Fruit fly (Drosophila melanogaster) whole organism, embryonic: ENCODE data around the gene Pfdn2.
A peak's percentile ranks its signal among the peaks of the same experiment; 100 is the strongest.

Experiments
- CG10959 ChIP-seq: fragments of 200-800 bp; sonication (Bioruptor generic); IDR thresholded peaks from 2 replicates; pipeline ENCODE4 v1.3.6; 2022; ENCODE audit warnings: missing biosample characterization, missing genetic modification characterization
- CG11093 ChIP-seq: fragments of 200-800 bp; sonication (Bioruptor generic); IDR thresholded peaks from 3 replicates; pipeline ENCODE4 v1.3.6; 2022; ENCODE audit warnings: missing biosample characterization, missing genetic modification characterization
- CG11695 ChIP-seq: fragments of 200-800 bp; sonication (Bioruptor generic); IDR thresholded peaks from 3 replicates; pipeline ENCODE4 v1.3.6; 2022; ENCODE audit warnings: missing biosample characterization, missing genetic modification characterization
- CG12744 ChIP-seq: fragments of 200-800 bp; sonication (Bioruptor generic); optimal IDR thresholded peaks from 2 replicates; lab custom pipeline; 2016; ENCODE audit warnings: missing biosample characterization, missing genetic modification characterization
- CG13287 ChIP-seq: fragments of 200-800 bp; sonication (Bioruptor generic); IDR thresholded peaks from 2 replicates; pipeline ENCODE4 v1.3.6; 2022; ENCODE audit warnings: missing biosample characterization, missing genetic modification characterization; ENCODE audit not compliant: partially characterized antibody
- CG1792 ChIP-seq: fragments of 200-800 bp; sonication (Bioruptor generic); optimal IDR thresholded peaks from 2 replicates; lab custom pipeline; 2016; ENCODE audit warnings: missing biosample characterization, missing genetic modification characterization
- CG18011 ChIP-seq: fragments of 200-800 bp; sonication (Bioruptor generic); optimal IDR thresholded peaks from 2 replicates; lab custom pipeline; 2017; ENCODE audit warnings: missing biosample characterization, missing genetic modification characterization, mild to moderate bottlenecking, moderate library complexity, missing genotype
- CG18599 ChIP-seq: fragments of 200-800 bp; sonication (Bioruptor generic); optimal IDR thresholded peaks from 3 replicates; lab custom pipeline; 2017; ENCODE audit warnings: missing biosample characterization, missing genetic modification characterization, mild to moderate bottlenecking, moderate library complexity, missing genetic modification reagents
- CG2129 ChIP-seq: fragments of 200-800 bp; sonication (Bioruptor generic); IDR thresholded peaks from 2 replicates; pipeline ENCODE4 v1.3.6; 2022; ENCODE audit warnings: missing biosample characterization, missing genetic modification characterization; ENCODE audit not compliant: partially characterized antibody
- CG31388 ChIP-seq: fragments of 200-800 bp; sonication (Bioruptor generic); optimal IDR thresholded peaks from 2 replicates; lab custom pipeline; 2016; ENCODE audit warnings: missing biosample characterization, missing genetic modification characterization
- CG3838 ChIP-seq: fragments of 200-800 bp; sonication (Bioruptor generic); optimal IDR thresholded peaks from 3 replicates; lab custom pipeline; 2016; ENCODE audit warnings: missing biosample characterization, missing genetic modification characterization
- CG4854 ChIP-seq: fragments of 200-800 bp; sonication (Bioruptor generic); optimal IDR thresholded peaks from 2 replicates; lab custom pipeline; 2016; ENCODE audit warnings: missing biosample characterization, missing genetic modification characterization, inconsistent platforms
- CG6791 ChIP-seq: fragments of 200-800 bp; sonication (Bioruptor generic); IDR thresholded peaks from 3 replicates; pipeline ENCODE4 v1.3.6; 2022; ENCODE audit warnings: missing biosample characterization, missing genetic modification characterization; ENCODE audit not compliant: partially characterized antibody
- CG7357 ChIP-seq: fragments of 200-800 bp; sonication (Bioruptor generic); IDR thresholded peaks from 3 replicates; pipeline ENCODE4 v1.3.6; 2022; ENCODE audit warnings: missing biosample characterization, missing genetic modification characterization
- CG7963 ChIP-seq: fragments of 200-800 bp; sonication (Bioruptor generic); IDR thresholded peaks from 3 replicates; pipeline ENCODE4 v1.3.6; 2022; ENCODE audit warnings: missing biosample characterization, missing genetic modification characterization; ENCODE audit not compliant: partially characterized antibody
- CG9727 ChIP-seq: fragments of 200-800 bp; sonication (Bioruptor generic); optimal IDR thresholded peaks from 3 replicates; lab custom pipeline; 2017; ENCODE audit warnings: missing biosample characterization, mild to moderate bottlenecking, missing genetic modification characterization
- Dfd ChIP-seq, 2 experiments: fragments of >200 bp; optimal IDR thresholded peaks; 2 replicates each; lab custom pipeline; 2017; ENCODE audit warnings: missing biosample characterization in 2 of 2, missing genetic modification characterization in 2 of 2
- Doc3 ChIP-seq: fragments of 200-800 bp; sonication (Bioruptor generic); IDR thresholded peaks from 3 replicates; pipeline ENCODE4 v1.3.6; 2022; ENCODE audit warnings: missing biosample characterization, missing genetic modification characterization; ENCODE audit not compliant: partially characterized antibody
- Hey ChIP-seq: fragments of 200-800 bp; sonication (Bioruptor generic); optimal IDR thresholded peaks from 3 replicates; lab custom pipeline; 2018; ENCODE audit warnings: missing biosample characterization, mild to moderate bottlenecking, missing genetic modification characterization
- Hmr ChIP-seq: fragments of 200-800 bp; sonication (Bioruptor generic); optimal IDR thresholded peaks from 3 replicates; lab custom pipeline; 2017; ENCODE audit warnings: mild to moderate bottlenecking, missing biosample characterization, missing genetic modification reagents, missing genetic modification characterization
- Hr39 ChIP-seq: fragments of >200 bp; optimal IDR thresholded peaks from 2 replicates; lab custom pipeline; 2017
- Lim3 ChIP-seq: fragments of 200-800 bp; sonication (Bioruptor generic); IDR thresholded peaks from 2 replicates; pipeline ENCODE4 v1.3.6; 2022; ENCODE audit warnings: missing biosample characterization, missing genetic modification characterization
- NC2β ChIP-seq: fragments of 200-800 bp; sonication (Bioruptor generic); optimal IDR thresholded peaks from 2 replicates; lab custom pipeline; 2016; ENCODE audit warnings: missing biosample characterization, missing genetic modification characterization
- Neu2 ChIP-seq: fragments of 200-800 bp; sonication (Bioruptor generic); optimal IDR thresholded peaks from 3 replicates; lab custom pipeline; 2016; ENCODE audit warnings: missing biosample characterization, missing genetic modification characterization, borderline replicate concordance
- NfI ChIP-seq: fragments of 200-800 bp; sonication (Bioruptor generic); optimal IDR thresholded peaks from 3 replicates; lab custom pipeline; 2018; ENCODE audit warnings: missing biosample characterization, mild to moderate bottlenecking, missing genetic modification characterization, moderate library complexity
- Oli ChIP-seq: fragments of 200-800 bp; sonication (Bioruptor generic); optimal IDR thresholded peaks from 2 replicates; lab custom pipeline; 2018; ENCODE audit warnings: missing biosample characterization, mild to moderate bottlenecking, missing genetic modification characterization, moderate library complexity
- Pdp1 ChIP-seq, 2 experiments: fragments of 200-800 bp; sonication (Bioruptor generic); optimal IDR thresholded peaks; 3 replicates each; lab custom pipeline; 2016; ENCODE audit warnings: missing biosample characterization in 2 of 2, missing genetic modification characterization in 2 of 2, mild to moderate bottlenecking in 1 of 2, moderate library complexity in 1 of 2
- Sox102F ChIP-seq: fragments of 200-800 bp; sonication (Bioruptor generic); optimal IDR thresholded peaks from 2 replicates; lab custom pipeline; 2018; ENCODE audit warnings: missing biosample characterization, mild to moderate bottlenecking, missing genetic modification characterization, moderate library complexity
- ato ChIP-seq: fragments of 200-800 bp; sonication (Bioruptor generic); IDR thresholded peaks from 2 replicates; pipeline ENCODE4 v1.3.6; 2022; ENCODE audit warnings: missing biosample characterization, missing genetic modification characterization; ENCODE audit not compliant: partially characterized antibody
- cad ChIP-seq: fragments of >200 bp; optimal IDR thresholded peaks from 2 replicates; lab custom pipeline; 2017; ENCODE audit warnings: missing biosample characterization, missing genetic modification characterization
- chm ChIP-seq: fragments of 200-800 bp; sonication (Bioruptor generic); IDR thresholded peaks from 2 replicates; pipeline ENCODE4 v1.3.6; 2022; ENCODE audit warnings: missing biosample characterization, missing genetic modification characterization
- dan ChIP-seq: fragments of 200-800 bp; sonication (Bioruptor generic); IDR thresholded peaks from 2 replicates; pipeline ENCODE4 v1.3.6; 2022; ENCODE audit warnings: missing biosample characterization, missing genetic modification characterization
- ftz-f1 ChIP-seq: fragments of 200-800 bp; sonication (Bioruptor generic); optimal IDR thresholded peaks from 2 replicates; lab custom pipeline; 2016; ENCODE audit warnings: missing biosample characterization, missing genetic modification characterization
- her ChIP-seq: fragments of 200-800 bp; sonication (Bioruptor generic); optimal IDR thresholded peaks from 2 replicates; lab custom pipeline; 2016; ENCODE audit warnings: missing biosample characterization, missing genetic modification characterization
- insv ChIP-seq, 2 experiments: fragments of 200-800 bp; sonication (Bioruptor generic); optimal IDR thresholded peaks; 3 replicates each; lab custom pipeline; 2016 to 2018; ENCODE audit warnings: missing biosample characterization in 2 of 2, missing genetic modification characterization in 2 of 2
- jigr1 ChIP-seq: fragments of 200-800 bp; sonication (Bioruptor generic); IDR thresholded peaks from 3 replicates; pipeline ENCODE4 v1.3.6; 2022; ENCODE audit warnings: missing biosample characterization, missing genetic modification characterization
- mld ChIP-seq: fragments of 200-800 bp; sonication (Bioruptor generic); IDR thresholded peaks from 3 replicates; pipeline ENCODE4 v1.3.6; 2022; ENCODE audit warnings: missing biosample characterization, missing genetic modification characterization; ENCODE audit not compliant: partially characterized antibody
- repo ChIP-seq: fragments of 200-800 bp; sonication (Bioruptor generic); optimal IDR thresholded peaks from 2 replicates; lab custom pipeline; 2016; ENCODE audit warnings: missing biosample characterization, missing genetic modification characterization
- sim ChIP-seq: fragments of 200-800 bp; sonication (Bioruptor generic); IDR thresholded peaks from 2 replicates; pipeline ENCODE4 v1.3.6; 2022; ENCODE audit warnings: missing biosample characterization, missing genetic modification characterization
- slp2 ChIP-seq: fragments of 200-800 bp; sonication (Bioruptor generic); optimal IDR thresholded peaks from 2 replicates; lab custom pipeline; 2016; ENCODE audit warnings: missing biosample characterization, missing genetic modification characterization
- tgo ChIP-seq: fragments of 200-800 bp; sonication (Bioruptor generic); IDR thresholded peaks from 3 replicates; pipeline ENCODE4 v1.3.6; 2022; ENCODE audit warnings: missing biosample characterization, missing genetic modification characterization
- tna ChIP-seq: fragments of 200-800 bp; sonication (Bioruptor generic); IDR thresholded peaks from 2 replicates; pipeline ENCODE4 v1.3.6; 2022; ENCODE audit warnings: missing biosample characterization, missing genetic modification characterization; ENCODE audit not compliant: partially characterized antibody
- twi ChIP-seq: fragments of 200-800 bp; optimal IDR thresholded peaks from 2 replicates; lab custom pipeline; 2019; ENCODE audit warnings: missing biosample characterization, mild to moderate bottlenecking, missing genetic modification characterization, moderate library complexity
- vvl ChIP-seq: fragments of 200-800 bp; sonication (Bioruptor generic); IDR thresholded peaks from 2 replicates; pipeline ENCODE4 v1.3.6; 2022; ENCODE audit warnings: missing biosample characterization, missing genetic modification characterization
- wor ChIP-seq: fragments of 200-800 bp; sonication (Bioruptor generic); IDR thresholded peaks from 2 replicates; pipeline ENCODE4 v1.3.6; 2022; ENCODE audit warnings: missing biosample characterization, missing genetic modification characterization

The Pfdn2 gene

DNA sequence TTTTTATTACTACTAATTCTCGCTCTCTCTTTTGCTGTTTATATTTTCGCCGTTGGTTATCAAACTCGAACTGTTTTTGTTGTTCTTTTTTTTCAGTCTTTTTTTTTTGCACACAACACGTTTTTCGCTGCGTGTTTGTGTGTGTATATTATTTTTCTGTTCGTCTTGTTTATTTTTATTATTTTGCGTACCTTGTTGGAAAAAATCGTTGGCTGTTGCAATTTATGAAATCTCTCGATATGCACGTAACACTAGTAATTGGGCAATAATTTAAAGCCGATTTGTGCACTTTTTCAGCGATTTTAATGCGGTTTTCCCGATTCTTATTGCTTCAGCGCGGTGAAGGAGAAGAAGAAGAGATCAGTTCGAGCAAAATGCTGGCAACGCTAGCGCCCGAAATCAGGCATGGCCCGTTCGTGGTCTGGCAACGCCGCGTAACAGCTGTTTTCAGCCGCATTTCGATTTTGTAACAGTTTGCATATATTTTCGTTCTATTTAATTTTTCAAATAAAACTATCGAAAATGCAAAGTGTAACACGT is 46.3 kb upstream of the Pfdn2 start, which contains the start of the genes FoxK and mRpL2 (continued):
- TF ChIP-seq Neu2 (GFP tag; lab: Kevin White, UChicago) (no peak), CG18599 (GFP tag; lab: Kevin White, UChicago) (no peak), CG18011 (GFP tag; lab: Kevin White, UChicago) (peak; percentile 40), dan (GFP tag; lab: Robert Waterston, UW) (no peak), Hr39 (lab: Kevin White, UChicago) (no peak), jigr1 (GFP tag; lab: Robert Waterston, UW) (no peak), slp2 (GFP tag; lab: Kevin White, UChicago) (no peak), CG2129 (GFP tag; lab: Robert Waterston, UW) (no peak), sim (GFP tag; lab: Robert Waterston, UW) (no peak), CG9727 (no peak), CG11695 (GFP tag; lab: Robert Waterston, UW) (0 out of 3 replicates have a peak, but pooled peaks have one; percentile 21), CG4854 (GFP tag; lab: Kevin White, UChicago) (no peak), CG13287 (GFP tag; lab: Robert Waterston, UW) (peak; percentile 57; the same call in 1 of the 2 replicates), repo (GFP tag; lab: Kevin White, UChicago) (no peak), ato (GFP tag; lab: Robert Waterston, UW) (no peak), tgo (GFP tag; lab: Robert Waterston, UW) (no peak), CG31388 (GFP tag; lab: Kevin White, UChicago) (no peak), Oli (tag; lab: Kevin White, UChicago) (no peak), CG11093 (GFP tag; lab: Robert Waterston, UW) (no peak), ftz-f1 (GFP tag; lab: Kevin White, UChicago) (no peak), CG1792 (GFP tag; lab: Kevin White, UChicago) (no peak), NfI (no peak), Hey (no peak), tna (GFP tag; lab: Robert Waterston, UW) (peak; percentile 27; the same call in 1 of the 2 replicates), chm (GFP tag; lab: Robert Waterston, UW) (0 out of 2 replicates have a peak, but pooled peaks have one; percentile 4), Pdp1 (GFP tag; optimal IDR thresholded peaks at IDR 0.05; lab: Kevin White, UChicago) (peak in 1 of 2 experiments; percentile 72), Hmr (GFP tag; lab: Kevin White, UChicago) (peak; percentile 4), Sox102F (no peak), Doc3 (GFP tag; lab: Robert Waterston, UW) (no peak), insv (GFP tag; optimal IDR thresholded peaks at IDR 0.05; lab: Kevin White, UChicago) (peak in 1 of 2 experiments; percentile 38), vvl (GFP tag; lab: Robert Waterston, UW) (peak; percentile 56; the same call in 1 of the 2 replicates), twi (tag; lab: Kevin White, UChicago) (no peak), her (no peak), Dfd (GFP tag; optimal IDR thresholded peaks at IDR 0.05; lab: Kevin White, UChicago) (no peak), CG12744 (GFP tag; lab: Kevin White, UChicago) (no peak), CG7357 (GFP tag; lab: Robert Waterston, UW) (no peak), CG3838 (GFP tag; lab: Kevin White, UChicago) (no peak), wor (GFP tag; lab: Robert Waterston, UW) (no peak), CG6791 (GFP tag; lab: Robert Waterston, UW) (peak; percentile 54; the same call in 2 of the 3 replicates), NC2β (GFP tag; lab: Kevin White, UChicago) (no peak), cad (GFP tag; lab: Kevin White, UChicago) (no peak), CG10959 (no peak), CG7963 (GFP tag; lab: Robert Waterston, UW) (no peak), mld (GFP tag; lab: Robert Waterston, UW) (no peak), Lim3 (GFP tag; lab: Robert Waterston, UW) (no peak)
